Fruit fly (Drosophila melanogaster): ENCODE data around the gene CG14811.

- TF ChIP-seq HHEX (GFP tag; optimal IDR thresholded peaks at IDR 0.05): no peak
- TF ChIP-seq zfh2 (GFP tag; optimal IDR thresholded peaks at IDR 0.05): no peak
- TF ChIP-seq chm (GFP tag; IDR thresholded peaks at IDR 0.05): no peak
Measured at dm6 chrX:1854873-1855272, 32.7 kb upstream of the CG14811 start.
